Fruit fly (Drosophila melanogaster) whole organism, embryonic: ENCODE measurements around the gene Cpr11B.
A peak's percentile ranks its signal among the peaks of the same experiment; 100 is the strongest.

Experiments used
- CG10267 ChIP-seq: fragments of 200-800 bp; sonication (Bioruptor generic); optimal IDR thresholded peaks from 2 replicates; lab custom pipeline; 2018; ENCODE audit warnings: missing biosample characterization, mild to moderate bottlenecking, missing genetic modification characterization, moderate library complexity
- CG11696 ChIP-seq: fragments of 200-800 bp; sonication (Bioruptor generic); IDR thresholded peaks from 2 replicates; pipeline ENCODE4 v1.3.6; 2022; ENCODE audit warnings: missing biosample characterization, missing genetic modification characterization
- CG12071 ChIP-seq: fragments of 200-800 bp; sonication (Bioruptor generic); optimal IDR thresholded peaks from 3 replicates; lab custom pipeline; 2018; ENCODE audit warnings: missing biosample characterization, mild to moderate bottlenecking, missing genetic modification characterization
- CG1233 ChIP-seq: fragments of 200-800 bp; sonication (Bioruptor generic); optimal IDR thresholded peaks from 4 replicates; lab custom pipeline; 2018; ENCODE audit warnings: missing biosample characterization, mild to moderate bottlenecking, missing genetic modification characterization
- CG13894 ChIP-seq: fragments of 200-800 bp; sonication (Bioruptor generic); optimal IDR thresholded peaks from 3 replicates; lab custom pipeline; 2018; ENCODE audit warnings: missing biosample characterization, mild to moderate bottlenecking, missing genetic modification characterization, moderate library complexity
- CG15011 ChIP-seq: fragments of 200-800 bp; sonication (Bioruptor generic); optimal IDR thresholded peaks from 3 replicates; lab custom pipeline; 2018; ENCODE audit warnings: missing biosample characterization, mild to moderate bottlenecking, missing genetic modification characterization
- CG16779 ChIP-seq: fragments of 200-800 bp; sonication (Bioruptor generic); IDR thresholded peaks from 2 replicates; pipeline ENCODE4 v1.3.6; 2022; ENCODE audit warnings: missing biosample characterization, missing genetic modification characterization
- CG2120 ChIP-seq: fragments of 200-800 bp; sonication (Bioruptor generic); optimal IDR thresholded peaks from 3 replicates; lab custom pipeline; 2016; ENCODE audit warnings: missing biosample characterization, missing genetic modification characterization
- CG32532 ChIP-seq: fragments of 200-800 bp; sonication (Bioruptor generic); IDR thresholded peaks from 2 replicates; pipeline ENCODE4 v1.3.6; 2022; ENCODE audit warnings: missing biosample characterization, missing genetic modification characterization
- CG3281 ChIP-seq: fragments of 200-800 bp; sonication (Bioruptor generic); optimal IDR thresholded peaks from 3 replicates; lab custom pipeline; 2017; ENCODE audit warnings: missing biosample characterization, mild to moderate bottlenecking, missing genetic modification characterization
- CG34376 ChIP-seq: fragments of 200-800 bp; sonication (Bioruptor generic); optimal IDR thresholded peaks from 2 replicates; lab custom pipeline; 2018; ENCODE audit warnings: missing biosample characterization, mild to moderate bottlenecking, missing genetic modification characterization
- CG3847 ChIP-seq: fragments of 200-800 bp; sonication (Bioruptor generic); IDR thresholded peaks from 2 replicates; pipeline ENCODE4 v1.3.6; 2022; ENCODE audit warnings: missing biosample characterization, missing genetic modification characterization
- CG4404 ChIP-seq: fragments of 200-800 bp; sonication (Bioruptor generic); IDR thresholded peaks from 2 replicates; pipeline ENCODE4 v1.3.6; 2022; ENCODE audit warnings: missing biosample characterization, missing genetic modification characterization
- CG5180 ChIP-seq: fragments of 200-800 bp; sonication (Bioruptor generic); optimal IDR thresholded peaks from 3 replicates; lab custom pipeline; 2017; ENCODE audit warnings: missing biosample characterization, missing genetic modification characterization, mild to moderate bottlenecking, moderate library complexity, missing genetic modification reagents
- CG6254 ChIP-seq: fragments of 200-800 bp; sonication (Bioruptor generic); optimal IDR thresholded peaks from 3 replicates; lab custom pipeline; 2017; ENCODE audit warnings: mild to moderate bottlenecking, missing biosample characterization, missing genetic modification reagents, missing genetic modification characterization
- CG6813 ChIP-seq: fragments of 200-800 bp; sonication (Bioruptor generic); optimal IDR thresholded peaks from 2 replicates; lab custom pipeline; 2017; ENCODE audit warnings: missing biosample characterization, missing genetic modification characterization, mild to moderate bottlenecking, moderate library complexity, missing genetic modification reagents
- CG8089 ChIP-seq: fragments of 200-800 bp; sonication (Bioruptor generic); optimal IDR thresholded peaks from 3 replicates; lab custom pipeline; 2016; ENCODE audit warnings: missing biosample characterization, missing genetic modification characterization
- CG8290 ChIP-seq, 3 experiments: fragments of 200-800 bp; sonication (Bioruptor generic); optimal IDR thresholded peaks; 2 replicates each; lab custom pipeline; 2016 to 2019; ENCODE audit warnings: missing biosample characterization in 3 of 3, missing genetic modification characterization in 3 of 3, mild to moderate bottlenecking in 2 of 3, moderate library complexity in 1 of 3
- CG8944 ChIP-seq: fragments of 200-800 bp; sonication (Bioruptor generic); optimal IDR thresholded peaks from 3 replicates; lab custom pipeline; 2016; ENCODE audit warnings: missing biosample characterization, missing genetic modification characterization
- CG9727 ChIP-seq: fragments of 200-800 bp; sonication (Bioruptor generic); optimal IDR thresholded peaks from 3 replicates; lab custom pipeline; 2017; ENCODE audit warnings: missing biosample characterization, mild to moderate bottlenecking, missing genetic modification characterization
- Hey ChIP-seq: fragments of 200-800 bp; sonication (Bioruptor generic); optimal IDR thresholded peaks from 3 replicates; lab custom pipeline; 2018; ENCODE audit warnings: missing biosample characterization, mild to moderate bottlenecking, missing genetic modification characterization
- HmgD ChIP-seq: fragments of 200-800 bp; sonication (Bioruptor generic); optimal IDR thresholded peaks from 3 replicates; lab custom pipeline; 2016; ENCODE audit warnings: missing biosample characterization, missing genetic modification characterization
- Mes4 ChIP-seq: fragments of 200-800 bp; sonication (Bioruptor generic); optimal IDR thresholded peaks from 2 replicates; lab custom pipeline; 2016; ENCODE audit warnings: missing biosample characterization, missing genetic modification characterization
- Myb ChIP-seq: fragments of 200-800 bp; sonication (Bioruptor generic); optimal IDR thresholded peaks from 2 replicates; lab custom pipeline; 2016; ENCODE audit warnings: missing biosample characterization, missing genetic modification characterization
- Oaz ChIP-seq: fragments of 200-800 bp; sonication (Bioruptor generic); IDR thresholded peaks from 2 replicates; pipeline ENCODE4 v1.3.6; 2022; ENCODE audit warnings: missing biosample characterization, missing genetic modification characterization
- Sin3A ChIP-seq: fragments of >200 bp; optimal IDR thresholded peaks from 2 replicates; lab custom pipeline; 2018
- Six4 ChIP-seq: fragments of 200-800 bp; sonication (Bioruptor generic); optimal IDR thresholded peaks from 2 replicates; lab custom pipeline; 2016; ENCODE audit warnings: missing biosample characterization, missing genetic modification characterization
- Sox102F ChIP-seq: fragments of 200-800 bp; sonication (Bioruptor generic); optimal IDR thresholded peaks from 2 replicates; lab custom pipeline; 2018; ENCODE audit warnings: missing biosample characterization, mild to moderate bottlenecking, missing genetic modification characterization, moderate library complexity
- Stat92E ChIP-seq, 3 experiments: fragments of >200 bp in 2 of 3; fragments of 200-800 bp in 1 of 3; sonication (Bioruptor generic) in 1 of 3; optimal IDR thresholded peaks; 2 replicates each; lab custom pipeline; 2017 to 2019; ENCODE audit warnings: missing biosample characterization in 3 of 3, missing genetic modification characterization in 3 of 3, mild to moderate bottlenecking in 1 of 3, moderate library complexity in 1 of 3
- Xrp1 ChIP-seq: fragments of 200-800 bp; sonication (Bioruptor generic); IDR thresholded peaks from 2 replicates; pipeline ENCODE4 v1.3.6; 2022; ENCODE audit warnings: missing biosample characterization, missing genetic modification characterization
- ara ChIP-seq: fragments of 200-800 bp; sonication (Bioruptor generic); IDR thresholded peaks from 2 replicates; pipeline ENCODE4 v1.3.6; 2022; ENCODE audit warnings: missing biosample characterization, missing genetic modification characterization
- bigmax ChIP-seq: fragments of 200-800 bp; sonication (Bioruptor generic); optimal IDR thresholded peaks from 2 replicates; lab custom pipeline; 2018; ENCODE audit warnings: missing biosample characterization, mild to moderate bottlenecking, missing genetic modification characterization
- dysf ChIP-seq: fragments of 200-800 bp; sonication (Bioruptor generic); IDR thresholded peaks from 3 replicates; pipeline ENCODE4 v1.3.6; 2022; ENCODE audit warnings: missing biosample characterization, missing genetic modification characterization
- eyg ChIP-seq: fragments of 200-800 bp; sonication (Bioruptor generic); optimal IDR thresholded peaks from 3 replicates; lab custom pipeline; 2016; ENCODE audit warnings: missing biosample characterization, missing genetic modification characterization
- grau ChIP-seq: fragments of 200-800 bp; optimal IDR thresholded peaks from 3 replicates; lab custom pipeline; 2019; ENCODE audit warnings: missing biosample characterization, mild to moderate bottlenecking, missing genetic modification characterization, moderate library complexity
- gro ChIP-seq: fragments of 200-800 bp; sonication (Bioruptor generic); optimal IDR thresholded peaks from 2 replicates; lab custom pipeline; 2016; ENCODE audit warnings: missing biosample characterization, missing genetic modification characterization
- gt ChIP-seq: fragments of 200-800 bp; sonication (Bioruptor generic); IDR thresholded peaks from 2 replicates; pipeline ENCODE4 v1.3.6; 2022; ENCODE audit warnings: missing biosample characterization, missing genetic modification characterization
- hbn ChIP-seq: fragments of 200-800 bp; sonication (Bioruptor generic); IDR thresholded peaks from 2 replicates; pipeline ENCODE4 v1.3.6; 2022; ENCODE audit warnings: missing biosample characterization, missing genetic modification characterization; ENCODE audit not compliant: partially characterized antibody
- luna ChIP-seq: fragments of 200-800 bp; sonication (Bioruptor generic); optimal IDR thresholded peaks from 2 replicates; lab custom pipeline; 2016; ENCODE audit warnings: missing biosample characterization, missing genetic modification characterization
- mirr ChIP-seq: fragments of 200-800 bp; sonication (Bioruptor generic); optimal IDR thresholded peaks from 3 replicates; lab custom pipeline; 2018; ENCODE audit warnings: missing biosample characterization, mild to moderate bottlenecking, missing genetic modification characterization
- nerfin-2 ChIP-seq: fragments of 200-800 bp; sonication (Bioruptor generic); IDR thresholded peaks from 2 replicates; pipeline ENCODE4 v1.3.6; 2022; ENCODE audit warnings: missing biosample characterization, missing genetic modification characterization; ENCODE audit not compliant: partially characterized antibody
- row ChIP-seq: fragments of 200-800 bp; sonication (Bioruptor generic); IDR thresholded peaks from 3 replicates; pipeline ENCODE4 v1.3.6; 2022; ENCODE audit warnings: missing biosample characterization, missing genetic modification characterization
- sima ChIP-seq: fragments of 200-800 bp; sonication (Bioruptor generic); optimal IDR thresholded peaks from 2 replicates; lab custom pipeline; 2016; ENCODE audit warnings: missing biosample characterization, missing genetic modification characterization
- slou ChIP-seq: fragments of 200-800 bp; sonication (Bioruptor generic); optimal IDR thresholded peaks from 3 replicates; lab custom pipeline; 2016; ENCODE audit warnings: missing biosample characterization, missing genetic modification characterization
- sqz ChIP-seq: fragments of 200-800 bp; sonication (Bioruptor generic); optimal IDR thresholded peaks from 3 replicates; lab custom pipeline; 2018; ENCODE audit warnings: missing biosample characterization, mild to moderate bottlenecking, missing genetic modification characterization
- sug ChIP-seq: fragments of 200-800 bp; optimal IDR thresholded peaks from 2 replicates; lab custom pipeline; 2019; ENCODE audit warnings: missing biosample characterization, mild to moderate bottlenecking, missing genetic modification characterization, moderate library complexity
- yki ChIP-seq: fragments of >200 bp; optimal IDR thresholded peaks from 3 replicates; lab custom pipeline; 2018
- zfh2 ChIP-seq: fragments of 200-800 bp; sonication (Bioruptor generic); optimal IDR thresholded peaks from 2 replicates; lab custom pipeline; 2016; ENCODE audit warnings: missing biosample characterization, missing genetic modification characterization

The Cpr11B gene

dm6 chrX:12582984-12583869 is 30.3 kb downstream of the Cpr11B start, which contains the start of gene Pits (continued):
- TF ChIP-seq CG8290 (GFP tag; optimal IDR thresholded peaks at IDR 0.05; lab: Kevin White, UChicago): peak; percentile 55
- TF ChIP-seq CG8290 (tag; optimal IDR thresholded peaks at IDR 0.05; lab: Kevin White, UChicago): peak in 1 of 2 experiments; percentile 84
- TF ChIP-seq grau: peak; percentile 56
- TF ChIP-seq CG3847 (GFP tag; lab: Robert Waterston, UW): peak; percentile 56
- peak; percentile 64 for TF ChIP-seq CG6813
- TF ChIP-seq eyg (GFP tag; lab: Kevin White, UChicago): no peak
- TF ChIP-seq CG1233 (GFP tag; lab: Kevin White, UChicago): peak; percentile 24
- TF ChIP-seq CG3281: peak; percentile 2
- TF ChIP-seq CG5180 (GFP tag; lab: Kevin White, UChicago): peak; percentile 26
- TF ChIP-seq ara (GFP tag; lab: Robert Waterston, UW): peak; percentile 62
- peak; percentile 45 for TF ChIP-seq CG2120 (GFP tag; lab: Kevin White, UChicago)
- TF ChIP-seq CG16779 (GFP tag; lab: Robert Waterston, UW): peak; percentile 73
- peak; percentile 15 for TF ChIP-seq luna (GFP tag; lab: Kevin White, UChicago)
- TF ChIP-seq CG9727 (GFP tag; lab: Kevin White, UChicago): peak; percentile 43
- peak; percentile 52 for TF ChIP-seq bigmax (GFP tag; lab: Kevin White, UChicago)
- TF ChIP-seq CG13894 (tag; lab: Kevin White, UChicago): peak; percentile 66
- TF ChIP-seq yki: peak; percentile 21
- no peak for TF ChIP-seq sima (GFP tag; lab: Kevin White, UChicago)
- TF ChIP-seq hbn (GFP tag; lab: Robert Waterston, UW): 0 out of 2 replicates have a peak, but pooled peaks have one; percentile 30
- peak; percentile 75 for TF ChIP-seq Myb (GFP tag; lab: Kevin White, UChicago)
- TF ChIP-seq Oaz (GFP tag; lab: Robert Waterston, UW): peak; percentile 11; the same call in 1 of the 2 replicates
- TF ChIP-seq Stat92E (GFP tag; optimal IDR thresholded peaks at IDR 0.05; lab: Kevin White, UChicago): peak in 1 of 3 experiments; percentile 87
- TF ChIP-seq CG32532: peak; percentile 45
- no peak for TF ChIP-seq nerfin-2 (GFP tag; lab: Robert Waterston, UW)
- TF ChIP-seq HmgD: peak; percentile 68
- peak; percentile 22 for TF ChIP-seq CG6254
- TF ChIP-seq gro (GFP tag; lab: Kevin White, UChicago): peak; percentile 87
- TF ChIP-seq Sin3A (lab: Kevin White, UChicago): peak; percentile 67
- TF ChIP-seq zfh2 (GFP tag; lab: Kevin White, UChicago): no peak
- TF ChIP-seq row (GFP tag; lab: Robert Waterston, UW): peak; percentile 67
- TF ChIP-seq CG34376 (GFP tag; lab: Kevin White, UChicago): peak; percentile 84
- no peak for TF ChIP-seq CG8944 (GFP tag; lab: Kevin White, UChicago)
- peak; percentile 15 for TF ChIP-seq Sox102F (GFP tag; lab: Kevin White, UChicago)
- TF ChIP-seq CG12071 (GFP tag; lab: Kevin White, UChicago): peak; percentile 56
- TF ChIP-seq Six4 (GFP tag; lab: Kevin White, UChicago): no peak
- peak; percentile 37 for TF ChIP-seq slou (GFP tag; lab: Kevin White, UChicago)
- no peak for TF ChIP-seq sqz (GFP tag; lab: Kevin White, UChicago)
- no peak for TF ChIP-seq gt (GFP tag; lab: Robert Waterston, UW)
- TF ChIP-seq Hey: peak; percentile 73
- TF ChIP-seq CG15011 (GFP tag; lab: Kevin White, UChicago): no peak
- peak; percentile 65 for TF ChIP-seq sug (tag; lab: Kevin White, UChicago)
- TF ChIP-seq CG4404 (GFP tag; lab: Robert Waterston, UW): peak; percentile 57; the same call in 1 of the 2 replicates
- no peak for TF ChIP-seq CG8089
- peak; percentile 40 for TF ChIP-seq Mes4 (GFP tag; lab: Kevin White, UChicago)
- TF ChIP-seq dysf (GFP tag; lab: Robert Waterston, UW): peak; percentile 55; the same call in 2 of the 3 replicates
- TF ChIP-seq mirr (GFP tag; lab: Kevin White, UChicago): peak; percentile 83
- TF ChIP-seq Xrp1 (GFP tag; lab: Robert Waterston, UW): peak; percentile 32; the same call in 1 of the 2 replicates
- 0 out of 2 replicates have a peak, but pooled peaks have one; percentile 10 for TF ChIP-seq CG11696 (GFP tag; lab: Robert Waterston, UW)
- peak; percentile 61 for TF ChIP-seq CG10267 (tag; lab: Kevin White, UChicago)
